Worm (Caenorhabditis elegans) whole organism, midembryonic: Measurements from ENCODE around the gene irld-24.

Experiments
- cog-1 ChIP-seq: sonication (generic microtip); optimal IDR thresholded peaks from 2 replicates; lab custom pipeline; 2016; ENCODE audit warnings: missing genetic modification characterization, missing compliant biosample characterization
- klf-2 ChIP-seq: fragments of 200-800 bp; sonication (Bioruptor generic); conservative IDR thresholded peaks from 2 replicates; pipeline ENCODE4 v1.3.6; 2022; ENCODE audit warnings: missing genetic modification reagents, missing genetic modification characterization, missing compliant biosample characterization
- med-1 ChIP-seq: sonication (generic microtip); optimal IDR thresholded peaks from 2 replicates; lab custom pipeline; 2017; ENCODE audit warnings: missing genetic modification characterization, mild to moderate bottlenecking, missing compliant biosample characterization, antibody characterized with exemption, missing genetic modification reagents; ENCODE audit not compliant: insufficient read depth
- ztf-29 ChIP-seq: fragments of 200-800 bp; sonication (Bioruptor generic); IDR thresholded peaks from 2 replicates; pipeline ENCODE4 v1.3.6; 2022; ENCODE audit warnings: missing genetic modification reagents, missing genetic modification characterization, missing compliant biosample characterization

DNA sequence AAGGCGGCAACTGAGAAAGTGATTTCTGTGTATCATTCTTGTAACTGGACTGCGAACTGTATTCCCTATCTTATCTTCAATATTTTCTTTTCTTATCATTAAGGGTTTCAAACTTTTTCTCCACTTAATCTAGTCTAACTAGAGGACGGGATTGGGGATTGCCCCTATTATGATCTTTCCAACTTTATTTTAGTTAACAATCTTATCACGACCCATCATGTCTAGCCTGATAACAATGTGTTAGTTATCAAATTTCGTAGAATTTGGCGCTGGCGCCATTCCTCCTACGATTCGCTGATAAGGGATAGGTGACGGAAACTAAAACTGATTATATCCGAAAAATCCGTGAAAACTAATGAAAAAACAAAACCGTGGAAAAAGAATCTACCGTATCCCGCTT, 49.1 kb upstream of the irld-24 start:
- TF ChIP-seq cog-1 (no peak), ztf-29 (no peak), klf-2 (GFP tag; lab: Robert Waterston, UW) (no peak), med-1 (GFP tag; lab: Kevin White, UChicago) (no peak)
